Fruit fly (Drosophila melanogaster): Measurements from ENCODE around the gene bsh.

bsh gene

DNA sequence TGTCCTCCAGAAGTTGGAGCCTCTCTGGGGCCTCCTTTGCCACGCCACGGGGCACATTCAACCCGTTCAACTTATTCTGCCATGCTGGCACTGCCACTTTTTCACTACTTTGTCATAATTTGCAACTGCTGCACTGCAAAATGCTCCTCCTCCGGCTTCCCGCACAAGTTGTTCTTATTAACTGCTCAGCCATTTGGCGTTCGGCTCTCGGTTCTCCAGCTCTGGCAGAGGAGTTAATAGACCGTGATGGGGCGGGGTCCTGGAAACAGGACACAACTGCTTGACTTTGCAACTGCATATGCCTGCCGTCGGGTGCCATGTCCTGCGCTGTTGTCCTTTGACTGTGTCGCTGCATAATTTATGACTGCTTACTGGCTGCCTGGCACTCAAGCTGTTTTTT, 36.1 kb upstream of the bsh start:
- TF ChIP-seq sage (GFP tag; optimal IDR thresholded peaks at IDR 0.05): no peak
- TF ChIP-seq Myc (optimal IDR thresholded peaks at IDR 0.05): no peak
- TF ChIP-seq ey (GFP tag; optimal IDR thresholded peaks at IDR 0.05): no peak
- no peak for TF ChIP-seq N (GFP tag; optimal IDR thresholded peaks at IDR 0.05)

- TF ChIP-seq GATAd (GFP tag; optimal IDR thresholded peaks at IDR 0.05): no peak
- TF ChIP-seq usp (GFP tag; optimal IDR thresholded peaks at IDR 0.05): no peak
- TF ChIP-seq jim (GFP tag; optimal IDR thresholded peaks at IDR 0.05): no peak
- no peak for TF ChIP-seq Dfd (GFP tag; optimal IDR thresholded peaks at IDR 0.05)
- peak; percentile 33 for TF ChIP-seq ey (GFP tag; optimal IDR thresholded peaks at IDR 0.05)
- no peak for TF ChIP-seq Sp1 (GFP tag; optimal IDR thresholded peaks at IDR 0.05)
- TF ChIP-seq Mio (GFP tag; optimal IDR thresholded peaks at IDR 0.05): no peak
- TF ChIP-seq dl (GFP tag; optimal IDR thresholded peaks at IDR 0.05; ENCODE audit: insufficient read depth in 1 of 2, partially characterized antibody in 2 of 2): no peak
- peak; percentile 35 for TF ChIP-seq OdsH (GFP tag; optimal IDR thresholded peaks at IDR 0.05)
- TF ChIP-seq rgr (GFP tag; optimal IDR thresholded peaks at IDR 0.05): peak; percentile 24
- peak; percentile 5 for TF ChIP-seq h (GFP tag; optimal IDR thresholded peaks at IDR 0.05)
- no peak for TF ChIP-seq Abd-B (GFP tag; optimal IDR thresholded peaks at IDR 0.05)
- no peak for TF ChIP-seq tai (GFP tag; optimal IDR thresholded peaks at IDR 0.05)
- no peak for TF ChIP-seq Vsx2 (GFP tag; optimal IDR thresholded peaks at IDR 0.05; ENCODE audit: partially characterized antibody)
- no peak for TF ChIP-seq pan (optimal IDR thresholded peaks at IDR 0.05)
- TF ChIP-seq CG32264 (GFP tag; optimal IDR thresholded peaks at IDR 0.05): no peak
- no peak for TF ChIP-seq HLH106 (tag; optimal IDR thresholded peaks at IDR 0.05)
- TF ChIP-seq Hnf4 (GFP tag; optimal IDR thresholded peaks at IDR 0.05): peak; percentile 17
- TF ChIP-seq fru (GFP tag; optimal IDR thresholded peaks at IDR 0.05): peak; percentile 34
- no peak for TF ChIP-seq br (GFP tag; optimal IDR thresholded peaks at IDR 0.05)
- TF ChIP-seq CrebA (GFP tag; optimal IDR thresholded peaks at IDR 0.05; ENCODE audit: borderline replicate concordance): no peak
- TF ChIP-seq foxo (GFP tag; optimal IDR thresholded peaks at IDR 0.05): peak in 1 of 2 experiments; percentile 34
Measured at dm6 chr2L:19801951-19802612, 33.2 kb upstream of the bsh start.

dm6 chr2L:19800703-19801102, 31.8 kb upstream of the bsh start:
- no peak for TF ChIP-seq rgr (GFP tag; optimal IDR thresholded peaks at IDR 0.05)

dm6 chr2L:19799940-19800339, 31.1 kb upstream of the bsh start:
- TF ChIP-seq Vsx2 (GFP tag; optimal IDR thresholded peaks at IDR 0.05; ENCODE audit: partially characterized antibody): no peak
- peak; percentile 23 for TF ChIP-seq OdsH (GFP tag; optimal IDR thresholded peaks at IDR 0.05)
- TF ChIP-seq N (GFP tag; optimal IDR thresholded peaks at IDR 0.05): no peak
- no peak for TF ChIP-seq sage (GFP tag; optimal IDR thresholded peaks at IDR 0.05)
- TF ChIP-seq CG32264 (GFP tag; optimal IDR thresholded peaks at IDR 0.05): no peak
- peak; percentile 38 for TF ChIP-seq HLH106 (tag; optimal IDR thresholded peaks at IDR 0.05)
- TF ChIP-seq Hnf4 (GFP tag; optimal IDR thresholded peaks at IDR 0.05): no peak
- no peak for TF ChIP-seq Hr83 (GFP tag; optimal IDR thresholded peaks at IDR 0.05; ENCODE audit: poor library complexity, severe bottlenecking)
- no peak for TF ChIP-seq Jra (GFP tag; optimal IDR thresholded peaks at IDR 0.05)
- no peak for TF ChIP-seq brk (GFP tag; optimal IDR thresholded peaks at IDR 0.05)
- no peak for TF ChIP-seq Rel (GFP tag; optimal IDR thresholded peaks at IDR 0.05)
- no peak for TF ChIP-seq Rel (tag; optimal IDR thresholded peaks at IDR 0.05)
- no peak for TF ChIP-seq dmrt93B (GFP tag; optimal IDR thresholded peaks at IDR 0.05)
- TF ChIP-seq Mio (GFP tag; optimal IDR thresholded peaks at IDR 0.05): no peak
- TF ChIP-seq woc (GFP tag; optimal IDR thresholded peaks at IDR 0.05): peak; percentile 22
- no peak for TF ChIP-seq jim (GFP tag; optimal IDR thresholded peaks at IDR 0.05)
- no peak for TF ChIP-seq psq (GFP tag; optimal IDR thresholded peaks at IDR 0.05)
- no peak for TF ChIP-seq ey (GFP tag; optimal IDR thresholded peaks at IDR 0.05)
- TF ChIP-seq Dif (GFP tag; optimal IDR thresholded peaks at IDR 0.05; ENCODE audit: partially characterized antibody): no peak
- TF ChIP-seq fru (GFP tag; optimal IDR thresholded peaks at IDR 0.05): peak; percentile 21
- no peak for TF ChIP-seq CG9705 (GFP tag; optimal IDR thresholded peaks at IDR 0.05)
- no peak for TF ChIP-seq Abd-B (GFP tag; optimal IDR thresholded peaks at IDR 0.05)
- TF ChIP-seq rgr (GFP tag; optimal IDR thresholded peaks at IDR 0.05): no peak
- no peak for TF ChIP-seq dl (GFP tag; optimal IDR thresholded peaks at IDR 0.05; ENCODE audit: insufficient read depth in 1 of 2, partially characterized antibody in 2 of 2)
- no peak for TF ChIP-seq GATAd (GFP tag; optimal IDR thresholded peaks at IDR 0.05)
- TF ChIP-seq foxo (GFP tag; optimal IDR thresholded peaks at IDR 0.05): peak in 1 of 2 experiments; percentile 28
- no peak for TF ChIP-seq pan (optimal IDR thresholded peaks at IDR 0.05)
- TF ChIP-seq Dfd (GFP tag; optimal IDR thresholded peaks at IDR 0.05): no peak
- TF ChIP-seq Sp1 (GFP tag; optimal IDR thresholded peaks at IDR 0.05): peak; percentile 5
- no peak for TF ChIP-seq lola (GFP tag; optimal IDR thresholded peaks at IDR 0.05)
- TF ChIP-seq sv (GFP tag; optimal IDR thresholded peaks at IDR 0.05): no peak
- no peak for TF ChIP-seq Hr78 (GFP tag; optimal IDR thresholded peaks at IDR 0.05)
- no peak for TF ChIP-seq dsf (GFP tag; optimal IDR thresholded peaks at IDR 0.05; ENCODE audit: borderline replicate concordance)
- TF ChIP-seq br (GFP tag; optimal IDR thresholded peaks at IDR 0.05): no peak
- peak; percentile 23 for TF ChIP-seq h (GFP tag; optimal IDR thresholded peaks at IDR 0.05)
- TF ChIP-seq CrebA (GFP tag; optimal IDR thresholded peaks at IDR 0.05; ENCODE audit: borderline replicate concordance): no peak
- no peak for TF ChIP-seq tai (GFP tag; optimal IDR thresholded peaks at IDR 0.05)
- TF ChIP-seq Myc (optimal IDR thresholded peaks at IDR 0.05): no peak
- no peak for TF ChIP-seq usp (GFP tag; optimal IDR thresholded peaks at IDR 0.05)
